Fruit fly (Drosophila melanogaster): ENCODE data around the gene CG31913.

The CG31913 gene

dm6 chr2L:5781181-5781580 is 2.6 kb upstream of the CG31913 start (continued):
- TF ChIP-seq Mrtf (GFP tag; IDR thresholded peaks at IDR 0.05): 0 out of 3 replicates have a peak, but pooled peaks have one; percentile 10
- 0 out of 3 replicates have a peak, but pooled peaks have one; percentile 40 for TF ChIP-seq mld (GFP tag; IDR thresholded peaks at IDR 0.05; ENCODE audit: partially characterized antibody)
- TF ChIP-seq Abd-B (GFP tag; optimal IDR thresholded peaks at IDR 0.05): no peak
- TF ChIP-seq CG16813 (GFP tag; IDR thresholded peaks at IDR 0.05; ENCODE audit: partially characterized antibody): peak; percentile 72
- TF ChIP-seq Ets65A (GFP tag): peak; percentile 87
- TF ChIP-seq slp2 (GFP tag; optimal IDR thresholded peaks at IDR 0.05): no peak
- no peak for TF ChIP-seq Hmr (GFP tag; optimal IDR thresholded peaks at IDR 0.05)
- peak; percentile 79 for TF ChIP-seq CG7963 (GFP tag; IDR thresholded peaks at IDR 0.05; ENCODE audit: partially characterized antibody)
- TF ChIP-seq repo (GFP tag; optimal IDR thresholded peaks at IDR 0.05): no peak
- TF ChIP-seq D19B (GFP tag; optimal IDR thresholded peaks at IDR 0.05): peak; percentile 83
- peak; percentile 10 for TF ChIP-seq CG7839 (tag; optimal IDR thresholded peaks at IDR 0.05)
- peak; percentile 4 for TF ChIP-seq Meics (GFP tag; optimal IDR thresholded peaks at IDR 0.05)
- TF ChIP-seq dati (GFP tag; IDR thresholded peaks at IDR 0.05): no peak
- TF ChIP-seq Atf6 (GFP tag; IDR thresholded peaks at IDR 0.05): no peak
- no peak for TF ChIP-seq CG4820 (GFP tag; optimal IDR thresholded peaks at IDR 0.05)
- peak; percentile 67; the same call in 2 of the 3 replicates for TF ChIP-seq CG6791 (GFP tag; IDR thresholded peaks at IDR 0.05; ENCODE audit: partially characterized antibody)
- 0 out of 2 replicates have a peak, but pooled peaks have one; percentile 21 for TF ChIP-seq Ptx1 (GFP tag; IDR thresholded peaks at IDR 0.05)
- TF ChIP-seq HLH4C (GFP tag; IDR thresholded peaks at IDR 0.05; ENCODE audit: partially characterized antibody): peak; percentile 89
- no peak for TF ChIP-seq wor (GFP tag; IDR thresholded peaks at IDR 0.05)
- TF ChIP-seq br (optimal IDR thresholded peaks at IDR 0.05): no peak
- TF ChIP-seq az2 (GFP tag; optimal IDR thresholded peaks at IDR 0.05): no peak
- no peak for TF ChIP-seq CG1024 (GFP tag; IDR thresholded peaks at IDR 0.05)
- 0 out of 2 replicates have a peak, but pooled peaks have one; percentile 14 for TF ChIP-seq CG17612 (GFP tag; IDR thresholded peaks at IDR 0.05)
- TF ChIP-seq sisA (GFP tag; IDR thresholded peaks at IDR 0.05): peak; percentile 28; the same call in 1 of the 2 replicates
- no peak for TF ChIP-seq CG8290 (GFP tag; optimal IDR thresholded peaks at IDR 0.05)
- TF ChIP-seq CG8290 (tag; optimal IDR thresholded peaks at IDR 0.05): peak in 1 of 2 experiments; percentile 26
- no peak for TF ChIP-seq bab2 (GFP tag; optimal IDR thresholded peaks at IDR 0.05)
- no peak for TF ChIP-seq twi (tag; optimal IDR thresholded peaks at IDR 0.05)
- peak; percentile 23; the same call in 1 of the 2 replicates for TF ChIP-seq slbo (GFP tag; IDR thresholded peaks at IDR 0.05)
- TF ChIP-seq lab (GFP tag; optimal IDR thresholded peaks at IDR 0.05): peak; percentile 39
- TF ChIP-seq CG34376 (GFP tag; optimal IDR thresholded peaks at IDR 0.05): no peak
- TF ChIP-seq ato (GFP tag; IDR thresholded peaks at IDR 0.05; ENCODE audit: partially characterized antibody): peak; percentile 54; the same call in 1 of the 2 replicates
- no peak for TF ChIP-seq D19A (tag; optimal IDR thresholded peaks at IDR 0.05)
- TF ChIP-seq sens (GFP tag): peak; percentile 1
- TF ChIP-seq knrl (GFP tag; IDR thresholded peaks at IDR 0.05; ENCODE audit: partially characterized antibody): no peak; the same call in 2 of the 3 replicates
- peak; percentile 49 for TF ChIP-seq Rfx (GFP tag; IDR thresholded peaks at IDR 0.05)
- TF ChIP-seq CG7987 (GFP tag; optimal IDR thresholded peaks at IDR 0.05): peak; percentile 1
- peak; percentile 1 for TF ChIP-seq CG17359 (tag; optimal IDR thresholded peaks at IDR 0.05)
- no peak for TF ChIP-seq CG4854 (GFP tag; optimal IDR thresholded peaks at IDR 0.05)
- TF ChIP-seq Pdp1 (GFP tag; optimal IDR thresholded peaks at IDR 0.05): no peak
- TF ChIP-seq CG30403 (GFP tag; optimal IDR thresholded peaks at IDR 0.05): peak; percentile 16
- 0 out of 2 replicates have a peak, but pooled peaks have one; percentile 26 for TF ChIP-seq sna (GFP tag; IDR thresholded peaks at IDR 0.05; ENCODE audit: partially characterized antibody)
- TF ChIP-seq prd (optimal IDR thresholded peaks at IDR 0.05): no peak
- peak; percentile 15; the same call in 1 of the 3 replicates for TF ChIP-seq prd (GFP tag; IDR thresholded peaks at IDR 0.05)
- TF ChIP-seq pan (optimal IDR thresholded peaks at IDR 0.05): no peak
- TF ChIP-seq pan (GFP tag; optimal IDR thresholded peaks at IDR 0.05 in 1 of 2, IDR thresholded peaks at IDR 0.05 in 1 of 2): peak in 1 of 2 experiments; percentile 42
- TF ChIP-seq NC2β (GFP tag; optimal IDR thresholded peaks at IDR 0.05): no peak
- TF ChIP-seq Scr (GFP tag; IDR thresholded peaks at IDR 0.05; ENCODE audit: partially characterized antibody): peak; percentile 45; the same call in 1 of the 2 replicates
- no peak for TF ChIP-seq CG10147 (GFP tag; optimal IDR thresholded peaks at IDR 0.05)
- TF ChIP-seq CG5953 (GFP tag; IDR thresholded peaks at IDR 0.05): peak; percentile 18; the same call in 1 of the 2 replicates
- TF ChIP-seq amos (GFP tag; IDR thresholded peaks at IDR 0.05; ENCODE audit: partially characterized antibody): peak; percentile 37

All from whole organism, embryonic.